Fruit fly (Drosophila melanogaster) whole organism, adult: Measurements from ENCODE around the gene CG46509.
"Not testable (repeated sequence)": the region's sequence is repeated elsewhere in the genome, so short reads cannot be mapped to it uniquely, and the experiment has no call there.

Experiments
- CG12768 ChIP-seq: fragments of 200-800 bp; sonication (Bioruptor generic); optimal IDR thresholded peaks from 2 replicates; lab custom pipeline; 2017; ENCODE audit warnings: missing biosample characterization, missing genetic modification characterization, mild to moderate bottlenecking, moderate library complexity, missing genetic modification reagents
- CG14711 ChIP-seq: fragments of 200-800 bp; sonication (Bioruptor generic); optimal IDR thresholded peaks from 2 replicates; lab custom pipeline; 2018; ENCODE audit warnings: missing biosample characterization, mild to moderate bottlenecking, missing genetic modification characterization, moderate library complexity
- CG7045 ChIP-seq: fragments of 200-800 bp; sonication (Bioruptor generic); optimal IDR thresholded peaks from 2 replicates; lab custom pipeline; 2017; ENCODE audit warnings: missing biosample characterization, mild to moderate bottlenecking, missing genetic modification characterization
- Mnt ChIP-seq: fragments of 200-800 bp; sonication (Bioruptor generic); optimal IDR thresholded peaks from 2 replicates; lab custom pipeline; 2016; ENCODE audit warnings: missing biosample characterization, mild to moderate bottlenecking, missing genetic modification characterization
- bab1 ChIP-seq: fragments of 200-800 bp; sonication (Bioruptor generic); optimal IDR thresholded peaks from 3 replicates; lab custom pipeline; 2019; ENCODE audit warnings: missing biosample characterization, mild to moderate bottlenecking, missing genetic modification characterization, moderate library complexity
- cnc ChIP-seq, 2 experiments: fragments of >200 bp; optimal IDR thresholded peaks; 2 replicates each; lab custom pipeline; 2017
- ovo ChIP-seq: fragments of 200-800 bp; sonication (Bioruptor generic); optimal IDR thresholded peaks from 2 replicates; lab custom pipeline; 2016; ENCODE audit warnings: missing biosample characterization, missing genetic modification characterization
- tj ChIP-seq: fragments of 200-800 bp; sonication (Bioruptor generic); optimal IDR thresholded peaks from 3 replicates; lab custom pipeline; 2017; ENCODE audit warnings: missing biosample characterization, mild to moderate bottlenecking, missing genetic modification characterization, moderate library complexity
- toe ChIP-seq: fragments of 200-800 bp; sonication (Bioruptor generic); optimal IDR thresholded peaks from 2 replicates; lab custom pipeline; 2016; ENCODE audit warnings: missing biosample characterization, missing genetic modification characterization

DNA sequence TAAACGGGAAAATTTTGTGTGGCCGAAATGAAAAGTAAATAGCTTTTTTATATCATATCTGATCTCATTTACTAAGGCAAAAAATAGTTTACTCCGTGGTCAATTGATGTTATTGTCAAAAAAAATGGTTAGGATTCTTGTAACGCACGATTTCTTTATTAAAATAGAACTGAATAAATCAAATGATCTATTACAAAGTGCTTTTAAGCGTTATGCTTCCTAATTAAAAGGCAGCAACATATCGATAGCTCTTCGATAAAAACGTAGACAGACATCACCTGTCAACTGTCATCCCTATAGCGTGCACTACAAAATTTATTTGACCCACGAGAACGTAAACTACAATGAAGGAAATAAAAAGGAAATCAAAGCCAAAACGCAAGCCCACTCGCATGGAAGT lies 29.7 kb upstream of the CG46509 start, which contains the start of gene CG40813:
- TF ChIP-seq ovo (GFP tag; lab: Kevin White, UChicago); tj (GFP tag; lab: Kevin White, UChicago); toe (GFP tag; lab: Kevin White, UChicago); CG12768 (GFP tag; lab: Kevin White, UChicago); cnc (optimal IDR thresholded peaks at IDR 0.05; lab: Kevin White, UChicago); CG7045; CG14711 (tag; lab: Kevin White, UChicago); Mnt (GFP tag; lab: Kevin White, UChicago); bab1 (GFP tag; lab: Kevin White, UChicago): not testable (repeated sequence)
